Fruit fly (Drosophila melanogaster) whole organism, embryonic: ENCODE data around the gene erm.

Source experiments
- ATbp ChIP-seq: fragments of 200-800 bp; sonication (Bioruptor generic); optimal IDR thresholded peaks from 2 replicates; lab custom pipeline; 2017; ENCODE audit warnings: missing biosample characterization, mild to moderate bottlenecking, missing genetic modification characterization, missing genetic modification reagents
- Aef1 ChIP-seq: fragments of 200-800 bp; sonication (Bioruptor generic); IDR thresholded peaks from 3 replicates; pipeline ENCODE4 v1.3.6; 2022; ENCODE audit warnings: missing biosample characterization, missing genetic modification characterization
- Awh ChIP-seq: fragments of 200-800 bp; sonication (Bioruptor generic); IDR thresholded peaks from 2 replicates; pipeline ENCODE4, ENCODE4 v1.3.6; 2022; ENCODE audit warnings: missing biosample characterization, missing genetic modification characterization
- BEAF-32 ChIP-seq: fragments of 200-800 bp; sonication (Bioruptor generic); optimal IDR thresholded peaks from 3 replicates; lab custom pipeline; 2017; ENCODE audit warnings: missing biosample characterization, missing genetic modification characterization, mild to moderate bottlenecking, moderate library complexity, missing genetic modification reagents
- Blimp-1 ChIP-seq: fragments of 200-800 bp; sonication (Bioruptor generic); optimal IDR thresholded peaks from 3 replicates; lab custom pipeline; 2018; ENCODE audit warnings: missing biosample characterization, missing genetic modification characterization, mild to moderate bottlenecking, moderate library complexity, missing genetic modification reagents
- CG10321 ChIP-seq: fragments of 200-800 bp; sonication (Bioruptor generic); IDR thresholded peaks from 2 replicates; pipeline ENCODE4 v1.3.6; 2022; ENCODE audit warnings: missing biosample characterization, missing genetic modification characterization
- CG11504 ChIP-seq: fragments of 200-800 bp; sonication (Bioruptor generic); optimal IDR thresholded peaks from 3 replicates; lab custom pipeline; 2019; ENCODE audit warnings: missing biosample characterization, mild to moderate bottlenecking, missing genetic modification characterization, moderate library complexity
- CG11560 ChIP-seq: fragments of 200-800 bp; sonication (Bioruptor generic); IDR thresholded peaks from 3 replicates; pipeline ENCODE4 v1.3.6; 2022; ENCODE audit warnings: missing biosample characterization, missing genetic modification characterization
- CG13424 ChIP-seq: fragments of 200-800 bp; sonication (Bioruptor generic); optimal IDR thresholded peaks from 2 replicates; lab custom pipeline; 2019; ENCODE audit warnings: missing biosample characterization, mild to moderate bottlenecking, missing genetic modification characterization, moderate library complexity
- CG14014 ChIP-seq: fragments of 200-800 bp; sonication (Bioruptor generic); IDR thresholded peaks from 2 replicates; pipeline ENCODE4 v1.3.6; 2022; ENCODE audit warnings: missing biosample characterization, missing genetic modification characterization
- CG1603 ChIP-seq: fragments of 200-800 bp; sonication (Bioruptor generic); optimal IDR thresholded peaks from 2 replicates; lab custom pipeline; 2019; ENCODE audit warnings: missing biosample characterization, mild to moderate bottlenecking, missing genetic modification characterization, moderate library complexity
- CG16813 ChIP-seq: fragments of 200-800 bp; sonication (Bioruptor generic); IDR thresholded peaks from 3 replicates; pipeline ENCODE4 v1.3.6; 2022; ENCODE audit warnings: missing biosample characterization, missing genetic modification characterization; ENCODE audit not compliant: partially characterized antibody
- CG16815 ChIP-seq: fragments of 200-800 bp; sonication (Bioruptor generic); optimal IDR thresholded peaks from 3 replicates; lab custom pipeline; 2017; ENCODE audit warnings: missing biosample characterization, mild to moderate bottlenecking, missing genetic modification characterization
- CG17829 ChIP-seq: fragments of 200-800 bp; optimal IDR thresholded peaks from 2 replicates; lab custom pipeline; 2019; ENCODE audit warnings: missing biosample characterization, mild to moderate bottlenecking, missing genetic modification characterization, moderate library complexity
- CG1832 ChIP-seq: fragments of 200-800 bp; sonication (Bioruptor generic); optimal IDR thresholded peaks from 2 replicates; lab custom pipeline; 2017; ENCODE audit warnings: missing biosample characterization, mild to moderate bottlenecking, missing genetic modification characterization, inconsistent platforms
- CG2202 ChIP-seq: fragments of 200-800 bp; sonication (Bioruptor generic); optimal IDR thresholded peaks from 2 replicates; lab custom pipeline; 2018; ENCODE audit warnings: missing biosample characterization, mild to moderate bottlenecking, missing genetic modification characterization
- CG31365 ChIP-seq: fragments of 200-800 bp; sonication (Bioruptor generic); optimal IDR thresholded peaks from 2 replicates; lab custom pipeline; 2018; ENCODE audit warnings: missing biosample characterization, mild to moderate bottlenecking, missing genetic modification characterization
- CG3838 ChIP-seq: fragments of 200-800 bp; sonication (Bioruptor generic); optimal IDR thresholded peaks from 3 replicates; lab custom pipeline; 2016; ENCODE audit warnings: missing biosample characterization, missing genetic modification characterization
- CG4707 ChIP-seq: fragments of 200-800 bp; sonication (Bioruptor generic); optimal IDR thresholded peaks from 2 replicates; lab custom pipeline; 2018; ENCODE audit warnings: missing biosample characterization, mild to moderate bottlenecking, missing genetic modification characterization, moderate library complexity
- CG6791 ChIP-seq: fragments of 200-800 bp; sonication (Bioruptor generic); IDR thresholded peaks from 3 replicates; pipeline ENCODE4 v1.3.6; 2022; ENCODE audit warnings: missing biosample characterization, missing genetic modification characterization; ENCODE audit not compliant: partially characterized antibody
- CG7839 ChIP-seq: fragments of 200-800 bp; sonication (Bioruptor generic); optimal IDR thresholded peaks from 3 replicates; lab custom pipeline; 2018; ENCODE audit warnings: missing biosample characterization, mild to moderate bottlenecking, missing genetic modification characterization, moderate library complexity
- CG7963 ChIP-seq: fragments of 200-800 bp; sonication (Bioruptor generic); IDR thresholded peaks from 3 replicates; pipeline ENCODE4 v1.3.6; 2022; ENCODE audit warnings: missing biosample characterization, missing genetic modification characterization; ENCODE audit not compliant: partially characterized antibody
- CG7987 ChIP-seq: fragments of 200-800 bp; sonication (Bioruptor generic); optimal IDR thresholded peaks from 2 replicates; lab custom pipeline; 2018; ENCODE audit warnings: missing biosample characterization, mild to moderate bottlenecking, missing genetic modification characterization, moderate library complexity
- Dbx ChIP-seq: fragments of 200-800 bp; sonication (Bioruptor generic); IDR thresholded peaks from 3 replicates; pipeline ENCODE4 v1.3.6; 2022; ENCODE audit warnings: missing biosample characterization, missing genetic modification characterization
- Deaf1 ChIP-seq: fragments of 200-800 bp; optimal IDR thresholded peaks from 3 replicates; lab custom pipeline; 2019; ENCODE audit warnings: missing biosample characterization, mild to moderate bottlenecking, missing genetic modification characterization, moderate library complexity
- Dref ChIP-seq: fragments of 200-800 bp; sonication (Bioruptor generic); IDR thresholded peaks from 2 replicates; pipeline ENCODE4 v1.3.6; 2022; ENCODE audit warnings: missing biosample characterization, missing genetic modification characterization
- Ets97D ChIP-seq: fragments of 200-800 bp; sonication (Bioruptor generic); optimal IDR thresholded peaks from 3 replicates; lab custom pipeline; 2016; ENCODE audit warnings: missing biosample characterization, missing genetic modification characterization
- Gug ChIP-seq: fragments of 200-800 bp; sonication (Bioruptor generic); IDR thresholded peaks from 4 replicates; pipeline ENCODE4 v1.3.6; 2022; ENCODE audit warnings: missing biosample characterization, missing genetic modification characterization
- HLH3B ChIP-seq: fragments of 200-800 bp; sonication (Bioruptor generic); IDR thresholded peaks from 2 replicates; pipeline ENCODE4 v1.3.6; 2022; ENCODE audit warnings: missing biosample characterization, missing genetic modification characterization
- HmgD ChIP-seq: fragments of 200-800 bp; sonication (Bioruptor generic); optimal IDR thresholded peaks from 3 replicates; lab custom pipeline; 2016; ENCODE audit warnings: missing biosample characterization, missing genetic modification characterization
- Meics ChIP-seq: fragments of 200-800 bp; sonication (Bioruptor generic); optimal IDR thresholded peaks from 2 replicates; lab custom pipeline; 2017; ENCODE audit warnings: missing biosample characterization, mild to moderate bottlenecking, missing genetic modification characterization
- Oli ChIP-seq: fragments of 200-800 bp; sonication (Bioruptor generic); optimal IDR thresholded peaks from 2 replicates; lab custom pipeline; 2018; ENCODE audit warnings: missing biosample characterization, mild to moderate bottlenecking, missing genetic modification characterization, moderate library complexity
- Rx ChIP-seq: fragments of 200-800 bp; sonication (Bioruptor generic); IDR thresholded peaks from 2 replicates; pipeline ENCODE4 v1.3.6; 2022; ENCODE audit warnings: missing biosample characterization, missing genetic modification characterization
- Scr ChIP-seq: fragments of 200-800 bp; sonication (Bioruptor generic); IDR thresholded peaks from 2 replicates; pipeline ENCODE4 v1.3.6; 2022; ENCODE audit warnings: missing biosample characterization, missing genetic modification characterization; ENCODE audit not compliant: partially characterized antibody
- Sox102F ChIP-seq: fragments of 200-800 bp; sonication (Bioruptor generic); optimal IDR thresholded peaks from 2 replicates; lab custom pipeline; 2018; ENCODE audit warnings: missing biosample characterization, mild to moderate bottlenecking, missing genetic modification characterization, moderate library complexity
- Sry-β ChIP-seq: fragments of 200-800 bp; sonication (Bioruptor generic); optimal IDR thresholded peaks from 2 replicates; lab custom pipeline; 2018; ENCODE audit warnings: missing biosample characterization, mild to moderate bottlenecking, missing genetic modification characterization, moderate library complexity
- Sry-δ ChIP-seq: fragments of 200-800 bp; sonication (Bioruptor generic); optimal IDR thresholded peaks from 2 replicates; lab custom pipeline; 2016; ENCODE audit warnings: missing biosample characterization, missing genetic modification characterization
- grau ChIP-seq: fragments of 200-800 bp; optimal IDR thresholded peaks from 3 replicates; lab custom pipeline; 2019; ENCODE audit warnings: missing biosample characterization, mild to moderate bottlenecking, missing genetic modification characterization, moderate library complexity
- ken ChIP-seq: fragments of 200-800 bp; sonication (Bioruptor generic); IDR thresholded peaks from 3 replicates; pipeline ENCODE4 v1.3.6; 2022; ENCODE audit warnings: missing biosample characterization, missing genetic modification characterization
- lbe ChIP-seq: fragments of 200-800 bp; sonication (Bioruptor generic); optimal IDR thresholded peaks from 2 replicates; lab custom pipeline; 2016; ENCODE audit warnings: missing biosample characterization, mild to moderate bottlenecking, missing genetic modification characterization
- nmo ChIP-seq: fragments of 200-800 bp; sonication (Bioruptor generic); optimal IDR thresholded peaks from 2 replicates; lab custom pipeline; 2018; ENCODE audit warnings: missing biosample characterization, mild to moderate bottlenecking, missing genetic modification characterization, moderate library complexity
- p53 ChIP-seq: fragments of 200-800 bp; sonication (Bioruptor generic); optimal IDR thresholded peaks from 2 replicates; lab custom pipeline; 2016; ENCODE audit warnings: missing biosample characterization, missing genetic modification characterization
- pzg ChIP-seq: fragments of 200-800 bp; sonication (Bioruptor generic); optimal IDR thresholded peaks from 3 replicates; lab custom pipeline; 2018; ENCODE audit warnings: missing biosample characterization, mild to moderate bottlenecking, missing genetic modification characterization, moderate library complexity
- sens ChIP-seq: fragments of 200-800 bp; sonication (Bioruptor generic); peaks from one replicate; lab custom pipeline; 2016; ENCODE audit warnings: missing biosample characterization, missing genetic modification characterization
- sima ChIP-seq: fragments of 200-800 bp; sonication (Bioruptor generic); optimal IDR thresholded peaks from 2 replicates; lab custom pipeline; 2016; ENCODE audit warnings: missing biosample characterization, missing genetic modification characterization
- so ChIP-seq: fragments of 200-800 bp; sonication (Bioruptor generic); IDR thresholded peaks from 3 replicates; pipeline ENCODE4 v1.3.6; 2022; ENCODE audit warnings: missing biosample characterization, missing genetic modification characterization
- toy ChIP-seq: fragments of 200-800 bp; sonication (Bioruptor generic); IDR thresholded peaks from 2 replicates; pipeline ENCODE4 v1.3.6; 2022; ENCODE audit warnings: missing biosample characterization, missing genetic modification characterization
- unc-4 ChIP-seq: fragments of 200-800 bp; sonication (Bioruptor generic); IDR thresholded peaks from 2 replicates; pipeline ENCODE4 v1.3.6; 2022; ENCODE audit warnings: missing biosample characterization, missing genetic modification characterization; ENCODE audit not compliant: partially characterized antibody

The erm gene

dm6 chr2L:1988192-1988561 is 18.0 kb upstream of the erm start, which contains the start of gene Npc2a (continued):
- TF ChIP-seq CG4707 (GFP tag; lab: Kevin White, UChicago), result no peak
- no peak for TF ChIP-seq toy
- TF ChIP-seq sens (GFP tag; lab: Kevin White, UChicago), result peak; percentile 23
- no peak for TF ChIP-seq Scr (GFP tag; lab: Robert Waterston, UW)
- TF ChIP-seq Gug (GFP tag; lab: Robert Waterston, UW), result 0 out of 4 replicates have a peak, but pooled peaks have one; percentile 2
- no peak for TF ChIP-seq CG17829
- no peak for TF ChIP-seq ken (GFP tag; lab: Robert Waterston, UW)
- TF ChIP-seq Dref, result no peak
- 0 out of 3 replicates have a peak, but pooled peaks have one; percentile 31 for TF ChIP-seq so (GFP tag; lab: Robert Waterston, UW)
- TF ChIP-seq CG2202, result no peak
- no peak for TF ChIP-seq pzg
- TF ChIP-seq Ets97D, result no peak
- TF ChIP-seq lbe (GFP tag; lab: Kevin White, UChicago), result no peak
- no peak for TF ChIP-seq HmgD (GFP tag; lab: Kevin White, UChicago)
- no peak for TF ChIP-seq Aef1 (GFP tag; lab: Robert Waterston, UW)
- TF ChIP-seq grau (tag; lab: Kevin White, UChicago), result no peak
- TF ChIP-seq CG11560 (tag; lab: Robert Waterston, UW), result no peak

- TF ChIP-seq sima (no peak), CG13424 (tag; lab: Kevin White, UChicago) (peak; percentile 2), Sry-δ (GFP tag; lab: Kevin White, UChicago) (peak; percentile 11), CG7987 (GFP tag; lab: Kevin White, UChicago) (no peak), CG14014 (GFP tag; lab: Robert Waterston, UW) (peak; percentile 27; the same call in 1 of the 2 replicates), CG31365 (peak; percentile 25), Awh (GFP tag; lab: Robert Waterston, UW) (no peak), CG16815 (GFP tag; lab: Kevin White, UChicago) (peak; percentile 7), nmo (GFP tag; lab: Kevin White, UChicago) (peak; percentile 17), ATbp (GFP tag; lab: Kevin White, UChicago) (peak; percentile 32), BEAF-32 (GFP tag; lab: Kevin White, UChicago) (peak; percentile 80), Oli (tag; lab: Kevin White, UChicago) (peak; percentile 31), Deaf1 (tag; lab: Kevin White, UChicago) (peak; percentile 12), unc-4 (GFP tag; lab: Robert Waterston, UW) (peak; percentile 84), Sox102F (peak; percentile 49), Meics (peak; percentile 52), CG7963 (GFP tag; lab: Robert Waterston, UW) (peak; percentile 75; the same call in 1 of the 3 replicates), Blimp-1 (GFP tag; lab: Kevin White, UChicago) (peak; percentile 26), CG16813 (GFP tag; lab: Robert Waterston, UW) (peak; percentile 78), CG17829 (no peak), CG1603 (tag; lab: Kevin White, UChicago) (peak; percentile 24), Dbx (GFP tag; lab: Robert Waterston, UW) (0 out of 3 replicates have a peak, but pooled peaks have one; percentile 29), p53 (GFP tag; lab: Kevin White, UChicago) (no peak), CG11504 (peak; percentile 44), Rx (GFP tag; lab: Robert Waterston, UW) (no peak), HLH3B (GFP tag; lab: Robert Waterston, UW) (no peak), CG7839 (peak; percentile 48), CG6791 (GFP tag; lab: Robert Waterston, UW) (peak; percentile 68; the same call in 2 of the 3 replicates), Sry-β (GFP tag; lab: Kevin White, UChicago) (peak; percentile 91), CG1832 (peak; percentile 74), CG10321 (peak; percentile 87), CG3838 (GFP tag; lab: Kevin White, UChicago) (no peak)
These were observed 17.5 kb upstream of the erm start, which contains the start of gene Got2 for dm6 chr2L:1987434-1988191. Gene Got2, minus strand, starts transcription at chr2L:1987758.
